Worm (Caenorhabditis elegans): ENCODE data around the gene Y41D4A.4.

The Y41D4A.4 gene

DNA sequence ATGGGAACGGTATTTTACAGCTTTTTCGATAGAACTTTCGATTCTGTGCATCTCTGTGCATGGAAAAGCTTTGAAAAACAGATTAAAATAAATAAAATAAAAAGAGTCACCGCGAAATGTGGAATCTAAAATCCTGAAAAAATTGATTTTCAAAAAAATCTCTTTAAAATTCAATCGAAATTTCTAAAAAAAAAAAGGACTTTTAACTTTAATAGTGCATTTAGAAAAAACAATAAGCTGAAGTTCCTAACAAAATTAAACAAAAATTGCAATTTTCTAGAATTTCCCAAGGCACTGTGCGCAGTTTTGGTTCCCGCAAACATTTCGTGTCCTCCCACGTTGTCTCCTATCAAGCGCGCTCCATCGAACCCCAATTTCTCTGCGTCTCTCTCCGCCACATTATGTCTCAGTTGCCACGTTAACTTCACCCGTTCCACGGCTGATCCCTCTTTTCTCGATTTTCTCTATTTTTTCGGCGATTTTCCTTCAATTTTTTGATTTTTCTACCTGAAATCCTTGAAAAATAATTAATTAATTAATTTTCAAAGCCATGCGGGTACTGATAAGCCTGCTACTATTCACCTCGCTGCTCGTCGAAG lies at the start of gene Y41D4A.4, which contains the start of gene Y41D4A.6:
Gene Y41D4A.4 (plus strand): TSS at position 549 of the 599 bp plus-strand sequence.
Gene Y41D4A.6 (minus strand): TSS at position 51 of the 599 bp plus-strand sequence.
- TF ChIP-seq aha-1 (tag; optimal IDR thresholded peaks at IDR 0.05) = no peak
- peak; percentile 78 for TF ChIP-seq jun-1 (tag; optimal IDR thresholded peaks at IDR 0.05)
- no peak for TF ChIP-seq mef-2 (tag; optimal IDR thresholded peaks at IDR 0.05)
- peak; percentile 71 to 86 for TF ChIP-seq lsy-2 (tag; optimal IDR thresholded peaks at IDR 0.05)
- no peak for TF ChIP-seq hlh-17 (GFP tag; optimal IDR thresholded peaks at IDR 0.05; ENCODE audit: borderline replicate concordance)
- TF ChIP-seq ceh-8 (GFP tag; optimal IDR thresholded peaks at IDR 0.05) = no peak
- TF ChIP-seq isw-1 (GFP tag; IDR thresholded peaks at IDR 0.05) = peak; percentile 85
- peak; percentile 71 to 78 (median 75) for TF ChIP-seq dpl-1 (GFP tag; optimal IDR thresholded peaks at IDR 0.05)
- peak; percentile 82 to 88 for TF ChIP-seq lin-35 (GFP tag; optimal IDR thresholded peaks at IDR 0.05)
- peak; percentile 9 for TF ChIP-seq blmp-1 (tag; optimal IDR thresholded peaks at IDR 0.05)
- TF ChIP-seq nhr-12 (tag; optimal IDR thresholded peaks at IDR 0.05) = no peak
- TF ChIP-seq skn-1 (tag; optimal IDR thresholded peaks at IDR 0.05) = peak; percentile 70
- no peak for TF ChIP-seq unc-30 (tag; optimal IDR thresholded peaks at IDR 0.05)
- no peak for TF ChIP-seq nhr-84 (tag; optimal IDR thresholded peaks at IDR 0.05)
- TF ChIP-seq snpc-4 (tag; optimal IDR thresholded peaks at IDR 0.05) = peak; percentile 54
- TF ChIP-seq C16A3.4 (tag; optimal IDR thresholded peaks at IDR 0.05) = peak; percentile 87
- TF ChIP-seq ceh-63 (GFP tag; optimal IDR thresholded peaks at IDR 0.05) = peak; percentile 32
- no peak for TF ChIP-seq hlh-4 (tag; optimal IDR thresholded peaks at IDR 0.05)
- TF ChIP-seq fos-1 (tag; optimal IDR thresholded peaks at IDR 0.05) = peak; percentile 78
- TF ChIP-seq nhr-77 (tag; optimal IDR thresholded peaks at IDR 0.05) = peak; percentile 76
- no peak for TF ChIP-seq tlp-1 (tag; optimal IDR thresholded peaks at IDR 0.05)
- peak; percentile 71 for TF ChIP-seq lin-15B (tag; optimal IDR thresholded peaks at IDR 0.05)
- TF ChIP-seq nhr-11 (tag; optimal IDR thresholded peaks at IDR 0.05) = no peak
- TF ChIP-seq aly-2 (tag; optimal IDR thresholded peaks at IDR 0.05) = peak; percentile 70
- TF ChIP-seq sox-4 (tag; optimal IDR thresholded peaks at IDR 0.05) = peak; percentile 78
- no peak for TF ChIP-seq sptf-1 (tag; optimal IDR thresholded peaks at IDR 0.05)
- TF ChIP-seq lin-14 (GFP tag; optimal IDR thresholded peaks at IDR 0.05) = peak; percentile 92
- no peak for TF ChIP-seq C34B4.2 (tag; optimal IDR thresholded peaks at IDR 0.05)
- no peak for TF ChIP-seq ets-5 (GFP tag; IDR thresholded peaks at IDR 0.05)
- TF ChIP-seq nhr-85 (tag) = peak; percentile 88
- TF ChIP-seq unc-86 (tag; optimal IDR thresholded peaks at IDR 0.05) = peak; percentile 81
- TF ChIP-seq tbx-2 (tag; optimal IDR thresholded peaks at IDR 0.05) = peak; percentile 88
- TF ChIP-seq F16B12.6 (tag; optimal IDR thresholded peaks at IDR 0.05) = no peak
- TF ChIP-seq lir-3 (tag; optimal IDR thresholded peaks at IDR 0.05; ENCODE audit: poor library complexity) = no peak
- no peak for TF ChIP-seq zip-4 (GFP tag; optimal IDR thresholded peaks at IDR 0.05)
- peak; percentile 74 for TF ChIP-seq pag-3 (tag; optimal IDR thresholded peaks at IDR 0.05; ENCODE audit: borderline replicate concordance, insufficient read depth)
- peak; percentile 46 for TF ChIP-seq hpl-2 (GFP tag; optimal IDR thresholded peaks at IDR 0.05)
- no peak for TF ChIP-seq efl-3 (GFP tag; optimal IDR thresholded peaks at IDR 0.05)
- TF ChIP-seq unc-62 (GFP tag; optimal IDR thresholded peaks at IDR 0.05) = no peak
- TF ChIP-seq mab-9 (GFP tag; IDR thresholded peaks at IDR 0.05) = no peak
- no peak for TF ChIP-seq ces-1 (GFP tag; optimal IDR thresholded peaks at IDR 0.05)
- TF ChIP-seq elt-2 (tag; optimal IDR thresholded peaks at IDR 0.05) = peak; percentile 8
- TF ChIP-seq ama-1 (optimal IDR thresholded peaks at IDR 0.05) = no peak
- TF ChIP-seq lin-39 (tag; optimal IDR thresholded peaks at IDR 0.05) = no peak
- peak; percentile 26; the same call in 1 of the 2 replicates for TF ChIP-seq grh-1 (GFP tag; IDR thresholded peaks at IDR 0.05)
- TF ChIP-seq irx-1 (tag; optimal IDR thresholded peaks at IDR 0.05) = peak; percentile 44
- TF ChIP-seq mdl-1 (tag; optimal IDR thresholded peaks at IDR 0.05) = peak in 1 of 2 experiments; percentile 86
- TF ChIP-seq sup-37 (GFP tag; optimal IDR thresholded peaks at IDR 0.05) = no peak
- peak; percentile 73; the same call in 1 of the 2 replicates for TF ChIP-seq ceh-88 (GFP tag; IDR thresholded peaks at IDR 0.05)
- TF ChIP-seq elt-3 (tag; optimal IDR thresholded peaks at IDR 0.05) = peak in 2 of 6 experiments; percentile 32 to 52
- peak; percentile 96 for TF ChIP-seq fkh-8 (tag; optimal IDR thresholded peaks at IDR 0.05)
- peak; percentile 45 for TF ChIP-seq Y116A8C.19 (tag; optimal IDR thresholded peaks at IDR 0.05; ENCODE audit: borderline replicate concordance)
- no peak for TF ChIP-seq nhr-28 (tag; optimal IDR thresholded peaks at IDR 0.05)
